Worm (Caenorhabditis elegans) whole organism, early embryonic: ENCODE data around the gene F36D3.8.
"Not testable (repeated sequence)": the region's sequence is repeated elsewhere in the genome, so short reads cannot be mapped to it uniquely, and the experiment has no call there.

ENCODE experiments used
- B0310.2 ChIP-seq: sonication (generic microtip); optimal IDR thresholded peaks from 2 replicates; lab custom pipeline; 2016; ENCODE audit warnings: mild to moderate bottlenecking, missing genetic modification characterization, missing compliant biosample characterization
- F13C5.2 ChIP-seq: sonication (generic microtip); optimal IDR thresholded peaks from 2 replicates; lab custom pipeline; 2017; ENCODE audit warnings: mild to moderate bottlenecking, missing genetic modification characterization, inconsistent platforms, missing compliant biosample characterization
- aly-1 ChIP-seq: sonication (generic microtip); optimal IDR thresholded peaks from 2 replicates; lab custom pipeline; 2016; ENCODE audit warnings: missing genetic modification characterization, missing compliant biosample characterization
- ama-1 ChIP-seq: fragments of 150-350 bp; optimal IDR thresholded peaks from 2 replicates; lab custom pipeline; 2014
- ceh-13 ChIP-seq: fragments of 200-800 bp; sonication (Bioruptor generic); optimal IDR thresholded peaks from 2 replicates; lab custom pipeline; 2018; ENCODE audit warnings: mild to moderate bottlenecking, missing genetic modification characterization, missing compliant biosample characterization
- ceh-36 ChIP-seq: sonication (generic microtip); optimal IDR thresholded peaks from 2 replicates; lab custom pipeline; 2016; ENCODE audit warnings: missing genetic modification characterization, inconsistent platforms, missing compliant biosample characterization
- ets-7 ChIP-seq: sonication (generic microtip); optimal IDR thresholded peaks from 2 replicates; lab custom pipeline; 2016; ENCODE audit warnings: missing genotype, missing genetic modification characterization, missing compliant biosample characterization
- flt-1 ChIP-seq: fragments of 200-800 bp; sonication (Bioruptor generic); IDR thresholded peaks from 2 replicates; pipeline ENCODE4 v1.3.6; 2022; ENCODE audit warnings: missing genetic modification characterization, missing compliant biosample characterization
- hmbx-1 ChIP-seq: sonication (generic microtip); optimal IDR thresholded peaks from 2 replicates; lab custom pipeline; 2016; ENCODE audit warnings: mild to moderate bottlenecking, missing genetic modification characterization, missing compliant biosample characterization
- hmg-4 ChIP-seq: fragments of 200-800 bp; sonication (Bioruptor generic); optimal IDR thresholded peaks from 2 replicates; lab custom pipeline; 2018; ENCODE audit warnings: mild to moderate bottlenecking, missing genetic modification characterization, missing compliant biosample characterization
- hnd-1 ChIP-seq: sonication (generic microtip); optimal IDR thresholded peaks from 2 replicates; lab custom pipeline; 2016; ENCODE audit warnings: missing genetic modification characterization, missing compliant biosample characterization
- pes-1 ChIP-seq: fragments of 200-800 bp; sonication (Bioruptor generic); IDR thresholded peaks from 2 replicates; pipeline ENCODE4 v1.3.6; 2022; ENCODE audit warnings: missing genetic modification reagents, missing genetic modification characterization, missing compliant biosample characterization
- scrt-1 ChIP-seq: fragments of 200-800 bp; sonication (Bioruptor generic); IDR thresholded peaks from 2 replicates; pipeline ENCODE4 v1.3.6; 2022; ENCODE audit warnings: missing genetic modification characterization, missing compliant biosample characterization
- sea-1 ChIP-seq: fragments of 200-800 bp; sonication (Bioruptor generic); conservative IDR thresholded peaks from 2 replicates; pipeline ENCODE4 v1.3.6; 2022; ENCODE audit warnings: missing genetic modification characterization, missing compliant biosample characterization
- tbx-11 ChIP-seq: fragments of 200-800 bp; sonication (Bioruptor generic); IDR thresholded peaks from 2 replicates; pipeline ENCODE4 v1.3.6; 2022; ENCODE audit warnings: missing genetic modification characterization, missing compliant biosample characterization
- tbx-37 ChIP-seq: fragments of 200-800 bp; sonication (Bioruptor generic); conservative IDR thresholded peaks from 2 replicates; pipeline ENCODE4 v1.3.6; 2022; ENCODE audit warnings: missing genetic modification reagents, missing genetic modification characterization, missing compliant biosample characterization
- tra-4 ChIP-seq: sonication (generic microtip); optimal IDR thresholded peaks from 2 replicates; lab custom pipeline; 2017; ENCODE audit warnings: missing genetic modification characterization, missing compliant biosample characterization

The F36D3.8 gene

ce11 chrV:16494359-16494758 is 32.6 kb upstream of the F36D3.8 start, which contains the start of gene comt-2:
Gene comt-2 (minus strand): TSS chrV:16494489.
- TF ChIP-seq tbx-11 (GFP tag; lab: Robert Waterston, UW) (no peak), scrt-1 (GFP tag; lab: Robert Waterston, UW) (no peak), pes-1 (GFP tag; lab: Robert Waterston, UW) (no peak), ets-7 (tag; lab: Kevin White, UChicago) (no peak), hmg-4 (GFP tag; lab: Kevin White, UChicago) (no peak), F13C5.2 (no peak), hnd-1 (tag; lab: Kevin White, UChicago) (no peak), aly-1 (tag; lab: Kevin White, UChicago) (no peak), flt-1 (GFP tag; lab: Robert Waterston, UW) (no peak), hmbx-1 (tag; lab: Kevin White, UChicago) (no peak), tbx-37 (GFP tag; lab: Robert Waterston, UW) (no peak), B0310.2 (tag; lab: Kevin White, UChicago) (no peak), ceh-13 (no peak), ama-1 (no peak), ceh-36 (tag; lab: Kevin White, UChicago) (no peak), tra-4 (tag; lab: Kevin White, UChicago) (no peak), sea-1 (GFP tag; lab: Robert Waterston, UW) (no peak)

ce11 chrV:16497504-16497903 is 29.5 kb upstream of the F36D3.8 start, which contains the start of gene srh-136:
Gene srh-136 (minus strand): TSS chrV:16497596.
- TF ChIP-seq tbx-11 (GFP tag; lab: Robert Waterston, UW) (no peak), ceh-13 (no peak), ama-1 (no peak), F13C5.2 (no peak), sea-1 (GFP tag; lab: Robert Waterston, UW) (no peak), ceh-36 (tag; lab: Kevin White, UChicago) (no peak), B0310.2 (tag; lab: Kevin White, UChicago) (no peak), ets-7 (tag; lab: Kevin White, UChicago) (no peak)

- TF ChIP-seq hnd-1 (tag; lab: Kevin White, UChicago) = no peak
- no peak for TF ChIP-seq F13C5.2
- TF ChIP-seq aly-1 (tag; lab: Kevin White, UChicago) = no peak
- no peak for TF ChIP-seq tra-4 (tag; lab: Kevin White, UChicago)
- no peak for TF ChIP-seq scrt-1 (GFP tag; lab: Robert Waterston, UW)
- no peak for TF ChIP-seq ceh-13
- no peak for TF ChIP-seq tbx-11 (GFP tag; lab: Robert Waterston, UW)
These were observed 28.0 kb upstream of the F36D3.8 start, which contains the start of gene F36D3.1 for ce11 chrV:16499006-16499405. Gene F36D3.1 (plus strand): TSS chrV:16499352.

ce11 chrV:16503164-16503563 is 23.8 kb upstream of the F36D3.8 start, which contains the start of gene F36D3.14:
Gene F36D3.14 (minus strand): TSS chrV:16503264.
- TF ChIP-seq flt-1 (GFP tag; lab: Robert Waterston, UW) = no peak
- TF ChIP-seq tra-4 (tag; lab: Kevin White, UChicago) = no peak
- TF ChIP-seq hmbx-1 (tag; lab: Kevin White, UChicago) = no peak
- no peak for TF ChIP-seq scrt-1 (GFP tag; lab: Robert Waterston, UW)
- no peak for TF ChIP-seq ets-7 (tag; lab: Kevin White, UChicago)
- TF ChIP-seq tbx-11 (GFP tag; lab: Robert Waterston, UW) = no peak
- no peak for TF ChIP-seq B0310.2 (tag; lab: Kevin White, UChicago)
- no peak for TF ChIP-seq hnd-1 (tag; lab: Kevin White, UChicago)

- no peak for TF ChIP-seq tra-4 (tag; lab: Kevin White, UChicago)
- no peak for TF ChIP-seq hnd-1 (tag; lab: Kevin White, UChicago)
- no peak for TF ChIP-seq hmg-4 (GFP tag; lab: Kevin White, UChicago)
- TF ChIP-seq tbx-11 (GFP tag; lab: Robert Waterston, UW) = no peak
These were observed 21.1 kb upstream of the F36D3.8 start, which contains the start of gene nhr-54 for ce11 chrV:16505828-16506227. Gene nhr-54 (minus strand): TSS chrV:16505928.

- no peak for TF ChIP-seq ceh-36 (tag; lab: Kevin White, UChicago)
- TF ChIP-seq flt-1 (GFP tag; lab: Robert Waterston, UW) = no peak
- no peak for TF ChIP-seq ceh-13
- no peak for TF ChIP-seq F13C5.2
- no peak for TF ChIP-seq ets-7 (tag; lab: Kevin White, UChicago)
- no peak for TF ChIP-seq sea-1 (GFP tag; lab: Robert Waterston, UW)
- TF ChIP-seq hmbx-1 (tag; lab: Kevin White, UChicago) = no peak
- TF ChIP-seq tra-4 (tag; lab: Kevin White, UChicago) = no peak
- TF ChIP-seq pes-1 (GFP tag; lab: Robert Waterston, UW) = no peak
These were observed 20.3 kb upstream of the F36D3.8 start for ce11 chrV:16506650-16507049.

- TF ChIP-seq ceh-36 (tag; lab: Kevin White, UChicago) (no peak), F13C5.2 (no peak), ama-1 (no peak), ceh-13 (no peak), pes-1 (GFP tag; lab: Robert Waterston, UW) (no peak), tra-4 (tag; lab: Kevin White, UChicago) (no peak), hmbx-1 (tag; lab: Kevin White, UChicago) (no peak), ets-7 (tag; lab: Kevin White, UChicago) (no peak), hmg-4 (GFP tag; lab: Kevin White, UChicago) (no peak), scrt-1 (GFP tag; lab: Robert Waterston, UW) (no peak), tbx-37 (GFP tag; lab: Robert Waterston, UW) (no peak), B0310.2 (tag; lab: Kevin White, UChicago) (no peak)
These were observed 18.3 kb upstream of the F36D3.8 start, which contains the start of gene srr-3 for ce11 chrV:16508667-16509066. Gene srr-3 (minus strand): TSS chrV:16508767.

ce11 chrV:16515140-16515539 is 11.8 kb upstream of the F36D3.8 start, which contains the start of gene F36D3.5:
Gene F36D3.5 (minus strand): TSS chrV:16515240.
- not testable (repeated sequence) for TF ChIP-seq aly-1 (tag; lab: Kevin White, UChicago); tra-4 (tag; lab: Kevin White, UChicago); ama-1
